Fruit fly (Drosophila melanogaster) whole organism, pupa: Measurements from ENCODE around the gene CG5961.
"Not testable (repeated sequence)": the region's sequence is repeated elsewhere in the genome, so short reads cannot be mapped to it uniquely, and the experiment has no call there.

Source experiments
- CG9948 ChIP-seq: fragments of 200-800 bp; sonication (Bioruptor generic); optimal IDR thresholded peaks from 2 replicates; lab custom pipeline; 2018; ENCODE audit warnings: missing biosample characterization, mild to moderate bottlenecking, missing genetic modification characterization, moderate library complexity
- Snoo ChIP-seq: fragments of 200-800 bp; sonication (Bioruptor generic); optimal IDR thresholded peaks from 3 replicates; lab custom pipeline; 2017; ENCODE audit warnings: missing biosample characterization, mild to moderate bottlenecking, missing genetic modification characterization, inconsistent platforms
- fd96Ca ChIP-seq: fragments of 200-800 bp; sonication (Bioruptor generic); IDR thresholded peaks from 3 replicates; pipeline ENCODE4 v1.3.6; 2022; ENCODE audit warnings: missing biosample characterization, missing genetic modification characterization

DNA sequence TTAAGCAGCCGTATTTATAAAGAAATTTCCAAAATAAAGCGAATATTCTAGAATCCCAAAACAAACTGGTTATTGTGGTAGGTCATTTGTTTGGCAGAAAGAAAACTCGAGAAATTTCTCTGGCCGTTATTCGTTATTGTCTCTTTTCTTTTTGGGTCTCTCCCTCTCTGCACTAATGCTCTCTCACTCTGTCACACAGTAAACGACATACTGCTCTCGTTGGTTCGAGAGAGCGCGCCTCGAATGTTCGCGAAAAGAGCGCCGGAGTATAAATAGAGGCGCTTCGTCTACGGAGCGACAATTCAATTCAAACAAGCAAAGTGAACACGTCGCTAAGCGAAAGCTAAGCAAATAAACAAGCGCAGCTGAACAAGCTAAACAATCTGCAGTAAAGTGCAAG lies 42.1 kb upstream of the CG5961 start, which contains the start of gene Hsp70Bbb:
- not testable (repeated sequence) for TF ChIP-seq CG9948 (tag; lab: Kevin White, UChicago); Snoo (tag; lab: Kevin White, UChicago); fd96Ca (GFP tag; lab: Robert Waterston, UW)
